Worm (Caenorhabditis elegans): ENCODE measurements around the gene nspc-14.

- TF ChIP-seq fkh-10 (GFP tag; optimal IDR thresholded peaks at IDR 0.05), result no peak
- TF ChIP-seq fkh-4 (tag; optimal IDR thresholded peaks at IDR 0.05; ENCODE audit: borderline replicate concordance), result no peak
- TF ChIP-seq aly-2 (tag; optimal IDR thresholded peaks at IDR 0.05), result no peak
- TF ChIP-seq zip-4 (GFP tag; optimal IDR thresholded peaks at IDR 0.05), result no peak
- TF ChIP-seq lir-3 (tag; optimal IDR thresholded peaks at IDR 0.05; ENCODE audit: poor library complexity), result no peak
- no peak for TF ChIP-seq nhr-237 (tag; optimal IDR thresholded peaks at IDR 0.05)
- no peak for TF ChIP-seq grh-1 (GFP tag; IDR thresholded peaks at IDR 0.05)
- no peak for TF ChIP-seq nhr-11 (tag; optimal IDR thresholded peaks at IDR 0.05)
- no peak for TF ChIP-seq pax-3 (tag; optimal IDR thresholded peaks at IDR 0.05)
- TF ChIP-seq nhr-12 (tag; optimal IDR thresholded peaks at IDR 0.05), result no peak
- TF ChIP-seq nhr-19 (GFP tag; conservative IDR thresholded peaks at IDR 0.05), result no peak
- TF ChIP-seq dpl-1 (GFP tag; optimal IDR thresholded peaks at IDR 0.05), result no peak
- no peak for TF ChIP-seq nhr-77 (tag; optimal IDR thresholded peaks at IDR 0.05)
Measured at ce11 chrX:12328676-12329075, 30.2 kb downstream of the nspc-14 start, which contains the start of gene srd-45.
